Fruit fly (Drosophila melanogaster) whole organism, prepupa: ENCODE data around the gene JMJD5.

Source experiments
- Blimp-1 ChIP-seq: fragments of 200-800 bp; sonication (Bioruptor generic); optimal IDR thresholded peaks from 3 replicates; lab custom pipeline; 2017; ENCODE audit warnings: missing biosample characterization, missing genetic modification characterization, mild to moderate bottlenecking, moderate library complexity, missing genetic modification reagents
- CG10631 ChIP-seq: fragments of 200-800 bp; sonication (Bioruptor generic); optimal IDR thresholded peaks from 2 replicates; lab custom pipeline; 2016; ENCODE audit warnings: missing biosample characterization, missing genetic modification characterization
- CG10669 ChIP-seq: fragments of 200-800 bp; sonication (Bioruptor generic); optimal IDR thresholded peaks from 3 replicates; lab custom pipeline; 2018; ENCODE audit warnings: missing biosample characterization, mild to moderate bottlenecking, missing genetic modification characterization, moderate library complexity
- CG11294 ChIP-seq: fragments of 200-800 bp; sonication (Bioruptor generic); IDR thresholded peaks from 2 replicates; pipeline ENCODE4 v1.3.6; 2022; ENCODE audit warnings: missing biosample characterization, missing genetic modification characterization
- CG11902 ChIP-seq: fragments of 200-800 bp; sonication (Bioruptor generic); optimal IDR thresholded peaks from 3 replicates; lab custom pipeline; 2016; ENCODE audit warnings: missing biosample characterization, missing genetic modification characterization
- CG15336 ChIP-seq: fragments of 200-800 bp; sonication (Bioruptor generic); IDR thresholded peaks from 2 replicates; pipeline ENCODE4 v1.3.6; 2022; ENCODE audit warnings: missing biosample characterization, missing genetic modification characterization
- CG1621 ChIP-seq: fragments of 200-800 bp; sonication (Bioruptor generic); optimal IDR thresholded peaks from 3 replicates; lab custom pipeline; 2018; ENCODE audit warnings: missing biosample characterization, mild to moderate bottlenecking, missing genetic modification characterization
- CG3032 ChIP-seq: fragments of 200-800 bp; optimal IDR thresholded peaks from 2 replicates; lab custom pipeline; 2019; ENCODE audit warnings: missing biosample characterization, mild to moderate bottlenecking, missing genetic modification characterization, moderate library complexity
- CG31627 ChIP-seq: fragments of 200-800 bp; sonication (Bioruptor generic); optimal IDR thresholded peaks from 3 replicates; lab custom pipeline; 2016; ENCODE audit warnings: missing biosample characterization, missing genetic modification characterization
- CG32006 ChIP-seq: fragments of 200-800 bp; sonication (Bioruptor generic); optimal IDR thresholded peaks from 3 replicates; lab custom pipeline; 2017; ENCODE audit warnings: missing biosample characterization, mild to moderate bottlenecking, missing genetic modification characterization
- CG3919 ChIP-seq: fragments of 200-800 bp; sonication (Bioruptor generic); optimal IDR thresholded peaks from 3 replicates; lab custom pipeline; 2016; ENCODE audit warnings: missing biosample characterization, missing genetic modification characterization
- CG4318 ChIP-seq: fragments of 200-800 bp; sonication (Bioruptor generic); optimal IDR thresholded peaks from 3 replicates; lab custom pipeline; 2017; ENCODE audit warnings: missing biosample characterization, mild to moderate bottlenecking, missing genetic modification characterization
- CG6163 ChIP-seq: fragments of 200-800 bp; sonication (Bioruptor generic); IDR thresholded peaks from 3 replicates; pipeline ENCODE4 v1.3.6; 2022; ENCODE audit warnings: missing biosample characterization, missing genetic modification characterization
- CG6276 ChIP-seq: fragments of 200-800 bp; sonication (Bioruptor generic); optimal IDR thresholded peaks from 2 replicates; lab custom pipeline; 2017; ENCODE audit warnings: missing biosample characterization, mild to moderate bottlenecking, missing genetic modification characterization
- CG6792 ChIP-seq: fragments of 200-800 bp; sonication (Bioruptor generic); optimal IDR thresholded peaks from 3 replicates; lab custom pipeline; 2016; ENCODE audit warnings: missing biosample characterization, missing genetic modification characterization
- CG6808 ChIP-seq: fragments of 200-800 bp; sonication (Bioruptor generic); optimal IDR thresholded peaks from 3 replicates; lab custom pipeline; 2017; ENCODE audit warnings: missing biosample characterization, missing genetic modification characterization, mild to moderate bottlenecking, moderate library complexity, missing genetic modification reagents
- CG6854 ChIP-seq: fragments of 200-800 bp; sonication (Bioruptor generic); optimal IDR thresholded peaks from 2 replicates; lab custom pipeline; 2017; ENCODE audit warnings: missing biosample characterization, mild to moderate bottlenecking, missing genetic modification characterization
- CG7368 ChIP-seq: fragments of 200-800 bp; sonication (Bioruptor generic); optimal IDR thresholded peaks from 3 replicates; lab custom pipeline; 2016; ENCODE audit warnings: missing biosample characterization, missing genetic modification characterization
- CG8119 ChIP-seq: fragments of 200-800 bp; sonication (Bioruptor generic); IDR thresholded peaks from 3 replicates; pipeline ENCODE4 v1.3.6; 2022; ENCODE audit warnings: missing biosample characterization, missing genetic modification characterization
- CG8319 ChIP-seq: fragments of 200-800 bp; sonication (Bioruptor generic); optimal IDR thresholded peaks from 3 replicates; lab custom pipeline; 2016; ENCODE audit warnings: missing biosample characterization, missing genetic modification characterization
- CG8632 ChIP-seq: fragments of 200-800 bp; sonication (Bioruptor generic); optimal IDR thresholded peaks from 3 replicates; lab custom pipeline; 2016; ENCODE audit warnings: missing biosample characterization, missing genetic modification characterization
- Eip75B ChIP-seq: fragments of 200-800 bp; sonication (Bioruptor generic); optimal IDR thresholded peaks from 3 replicates; lab custom pipeline; 2016; ENCODE audit warnings: missing biosample characterization, missing genetic modification characterization
- Eip78C ChIP-seq: fragments of 200-800 bp; sonication (Bioruptor generic); peaks from one replicate; lab custom pipeline; 2016; ENCODE audit warnings: missing biosample characterization, missing genetic modification characterization
- Ets96B ChIP-seq: fragments of 200-800 bp; optimal IDR thresholded peaks from 2 replicates; lab custom pipeline; 2019; ENCODE audit warnings: missing biosample characterization, mild to moderate bottlenecking, missing genetic modification characterization, moderate library complexity
- Gug ChIP-seq: fragments of 200-800 bp; sonication (Bioruptor generic); IDR thresholded peaks from 2 replicates; pipeline ENCODE4 v1.3.6; 2022; ENCODE audit warnings: missing biosample characterization, missing genetic modification characterization
- Hr38 ChIP-seq: sonication (Bioruptor generic); optimal IDR thresholded peaks from 2 replicates; lab custom pipeline; 2016; ENCODE audit warnings: missing biosample characterization, missing genetic modification characterization
- Hr39 ChIP-seq: fragments of 200-800 bp; sonication (Bioruptor generic); optimal IDR thresholded peaks from 2 replicates; lab custom pipeline; 2016; ENCODE audit warnings: missing biosample characterization, missing genetic modification characterization
- Hr4 ChIP-seq: fragments of 200-800 bp; sonication (Bioruptor generic); optimal IDR thresholded peaks from 3 replicates; lab custom pipeline; 2016; ENCODE audit warnings: missing biosample characterization, missing genetic modification characterization
- Met ChIP-seq: fragments of 200-800 bp; sonication (Bioruptor generic); optimal IDR thresholded peaks from 3 replicates; lab custom pipeline; 2016; ENCODE audit warnings: missing biosample characterization, missing genetic modification characterization
- OdsH ChIP-seq: fragments of 200-800 bp; sonication (Bioruptor generic); optimal IDR thresholded peaks from 3 replicates; lab custom pipeline; 2016; ENCODE audit warnings: missing biosample characterization, missing genetic modification characterization
- Smox ChIP-seq: fragments of 200-800 bp; sonication (Bioruptor generic); optimal IDR thresholded peaks from 3 replicates; lab custom pipeline; 2016; ENCODE audit warnings: missing biosample characterization, missing genetic modification characterization
- Sox102F ChIP-seq: fragments of 200-800 bp; sonication (Bioruptor generic); optimal IDR thresholded peaks from 2 replicates; lab custom pipeline; 2016; ENCODE audit warnings: missing biosample characterization, mild to moderate bottlenecking, missing genetic modification characterization
- achi ChIP-seq: fragments of 200-800 bp; sonication (Bioruptor generic); optimal IDR thresholded peaks from 3 replicates; lab custom pipeline; 2016; ENCODE audit warnings: missing biosample characterization, missing genetic modification characterization
- dsx ChIP-seq: fragments of 200-800 bp; optimal IDR thresholded peaks from 3 replicates; lab custom pipeline; 2019; ENCODE audit warnings: missing biosample characterization, mild to moderate bottlenecking, missing genetic modification characterization, moderate library complexity; ENCODE audit not compliant: poor library complexity, severe bottlenecking
- eg ChIP-seq: fragments of 200-800 bp; sonication (Bioruptor generic); IDR thresholded peaks from 3 replicates; pipeline ENCODE4 v1.3.6; 2022; ENCODE audit warnings: missing biosample characterization, missing genetic modification characterization
- esn ChIP-seq: fragments of 200-800 bp; sonication (Bioruptor generic); optimal IDR thresholded peaks from 2 replicates; lab custom pipeline; 2016; ENCODE audit warnings: missing biosample characterization, mild to moderate bottlenecking, missing genetic modification characterization, moderate library complexity
- fd59A ChIP-seq: fragments of 200-800 bp; sonication (Bioruptor generic); optimal IDR thresholded peaks from 2 replicates; lab custom pipeline; 2017; ENCODE audit warnings: missing biosample characterization, mild to moderate bottlenecking, missing genetic modification characterization, missing genetic modification reagents
- lz ChIP-seq: fragments of 200-800 bp; sonication (Bioruptor generic); optimal IDR thresholded peaks from 3 replicates; lab custom pipeline; 2016; ENCODE audit warnings: missing biosample characterization, missing genetic modification characterization
- net ChIP-seq: fragments of 200-800 bp; sonication (Bioruptor generic); optimal IDR thresholded peaks from 3 replicates; lab custom pipeline; 2016; ENCODE audit warnings: missing biosample characterization, missing genetic modification characterization
- pdm3 ChIP-seq: fragments of 200-800 bp; sonication (Bioruptor generic); optimal IDR thresholded peaks from 3 replicates; lab custom pipeline; 2016; ENCODE audit warnings: missing biosample characterization, missing genetic modification characterization
- spab ChIP-seq: fragments of 200-800 bp; sonication (Bioruptor generic); optimal IDR thresholded peaks from 2 replicates; lab custom pipeline; 2017; ENCODE audit warnings: missing biosample characterization, mild to moderate bottlenecking, missing genetic modification characterization, missing genetic modification reagents
- svp ChIP-seq: fragments of 200-800 bp; sonication (Bioruptor generic); peaks from one replicate; lab custom pipeline; 2016; ENCODE audit warnings: missing biosample characterization, missing genetic modification characterization
- topi ChIP-seq: fragments of 200-800 bp; sonication (Bioruptor generic); optimal IDR thresholded peaks from 3 replicates; lab custom pipeline; 2016; ENCODE audit warnings: missing biosample characterization, missing genetic modification characterization

Gene JMJD5

DNA sequence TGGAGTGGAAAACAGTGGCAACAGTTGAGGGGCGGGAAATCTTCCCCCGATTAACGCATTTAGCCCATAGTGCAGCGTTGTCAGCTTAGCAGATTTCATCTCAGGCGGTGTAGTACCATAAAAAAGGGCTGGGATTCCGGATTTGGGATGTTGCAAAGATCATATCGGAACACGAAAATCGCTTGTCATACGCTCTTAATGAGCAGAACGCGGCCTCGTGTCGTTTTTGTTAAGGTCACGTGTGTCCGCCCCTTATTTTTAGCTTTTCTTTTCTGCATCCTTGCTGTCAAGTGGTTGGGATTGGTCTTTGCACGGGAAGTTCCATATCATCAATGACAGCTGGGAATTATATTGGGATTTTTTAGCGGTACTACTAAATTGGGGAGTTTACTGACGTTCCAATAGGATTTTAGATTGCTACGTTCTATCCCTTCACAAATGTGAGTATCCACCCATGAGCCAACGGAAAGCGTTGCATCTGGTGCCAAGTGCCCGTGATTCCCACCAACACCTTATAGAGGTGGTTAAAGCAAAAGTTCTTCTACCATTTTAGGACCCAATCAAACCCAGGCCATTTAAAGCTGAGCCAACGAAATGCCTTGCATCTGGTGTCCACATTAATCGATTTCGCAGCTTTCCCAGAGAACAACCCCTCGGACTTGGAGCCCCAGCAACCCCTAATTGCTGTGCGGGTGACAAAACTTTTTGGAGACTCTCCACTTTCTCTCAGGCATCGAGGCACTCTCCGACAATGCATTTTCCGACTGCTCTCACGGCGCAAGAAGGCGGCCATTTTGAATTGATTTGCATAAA lies 32.2 kb downstream of the JMJD5 start:
- TF ChIP-seq OdsH (GFP tag; lab: Kevin White, UChicago) (no peak), CG11294 (no peak), CG6792 (GFP tag; lab: Kevin White, UChicago) (no peak)

- TF ChIP-seq CG15336 (GFP tag; lab: Robert Waterston, UW) (peak; percentile 49), dsx (GFP tag; lab: Kevin White, UChicago) (no peak), CG4318 (peak; percentile 13), svp (peak; percentile 46), CG10669 (GFP tag; lab: Kevin White, UChicago) (peak; percentile 14), pdm3 (peak; percentile 16), fd59A (no peak), CG3919 (peak; percentile 12), spab (peak; percentile 18), eg (GFP tag; lab: Robert Waterston, UW) (no peak), CG6854 (GFP tag; lab: Kevin White, UChicago) (no peak), CG1621 (tag; lab: Kevin White, UChicago) (no peak), Smox (peak; percentile 4), CG32006 (peak; percentile 43), esn (peak; percentile 34), net (no peak), CG6792 (GFP tag; lab: Kevin White, UChicago) (no peak), CG3032 (tag; lab: Kevin White, UChicago) (peak; percentile 59), CG8319 (no peak), CG8632 (GFP tag; lab: Kevin White, UChicago) (no peak), CG6163 (GFP tag; lab: Robert Waterston, UW) (no peak), CG8119 (GFP tag; lab: Robert Waterston, UW) (peak; percentile 67; the same call in 2 of the 3 replicates), Hr4 (GFP tag; lab: Kevin White, UChicago) (peak; percentile 48), CG10631 (GFP tag; lab: Kevin White, UChicago) (peak; percentile 24), Eip78C (GFP tag; lab: Kevin White, UChicago) (peak; percentile 78), CG11902 (GFP tag; lab: Kevin White, UChicago) (no peak), Eip75B (GFP tag; lab: Kevin White, UChicago) (no peak), Sox102F (GFP tag; lab: Kevin White, UChicago) (no peak), Hr39 (GFP tag; lab: Kevin White, UChicago) (no peak), CG31627 (GFP tag; lab: Kevin White, UChicago) (no peak), OdsH (GFP tag; lab: Kevin White, UChicago) (peak; percentile 36), Met (GFP tag; lab: Kevin White, UChicago) (peak; percentile 40), topi (GFP tag; lab: Kevin White, UChicago) (peak; percentile 22), CG6808 (GFP tag; lab: Kevin White, UChicago) (peak; percentile 9), achi (GFP tag; lab: Kevin White, UChicago) (peak; percentile 14), CG7368 (GFP tag; lab: Kevin White, UChicago) (no peak), Gug (GFP tag; lab: Robert Waterston, UW) (no peak), Ets96B (tag; lab: Kevin White, UChicago) (peak; percentile 57), Blimp-1 (GFP tag; lab: Kevin White, UChicago) (no peak), Hr38 (no peak), lz (GFP tag; lab: Kevin White, UChicago) (no peak), CG6276 (GFP tag; lab: Kevin White, UChicago) (peak; percentile 37)
These were observed 33.7 kb downstream of the JMJD5 start for dm6 chr3L:807456-807855.
